Worm (Caenorhabditis elegans) whole organism, L1 larva: ENCODE measurements around the gene srh-135.

Experiments
- C16A3.4 ChIP-seq: fragments of 150-350 bp; optimal IDR thresholded peaks from 2 replicates; lab custom pipeline; 2014; ENCODE audit warnings: missing biosample characterization, missing genetic modification characterization
- lin-35 ChIP-seq, 2 experiments: fragments of 150-350 bp; optimal IDR thresholded peaks; 2 replicates each; lab custom pipeline; 2014; ENCODE audit warnings: missing biosample characterization in 2 of 2, missing genetic modification characterization in 2 of 2, missing genetic modification reagents in 2 of 2
- nhr-28 ChIP-seq: fragments of 150-350 bp; optimal IDR thresholded peaks from 2 replicates; lab custom pipeline; 2014; ENCODE audit warnings: missing biosample characterization, missing genetic modification characterization

- no peak for TF ChIP-seq nhr-28 (tag; lab: Kevin White, UChicago)
- TF ChIP-seq C16A3.4 (tag; lab: Kevin White, UChicago): no peak
- no peak for TF ChIP-seq lin-35 (GFP tag; optimal IDR thresholded peaks at IDR 0.05; lab: Kevin White, UChicago)
Measured at ce11 chrII:10187808-10188207, 39.1 kb downstream of the srh-135 start, which contains the start of gene srd-2.
